Worm (Caenorhabditis elegans) whole organism, young adult: Measurements from ENCODE around the gene T09F5.1.

ENCODE experiments used
- B0261.1 ChIP-seq: sonication (generic microtip); optimal IDR thresholded peaks from 2 replicates; lab custom pipeline; 2016; ENCODE audit warnings: mild to moderate bottlenecking, missing genetic modification characterization, moderate library complexity, missing compliant biosample characterization
- F10E7.11 ChIP-seq: sonication (generic microtip); optimal IDR thresholded peaks from 2 replicates; lab custom pipeline; 2017; ENCODE audit warnings: mild to moderate bottlenecking, missing genetic modification characterization, moderate library complexity, missing compliant biosample characterization
- F39B2.1 ChIP-seq: fragments of 200-800 bp; sonication (Bioruptor generic); IDR thresholded peaks from 2 replicates; pipeline ENCODE4 v1.3.6; 2022; ENCODE audit warnings: missing genetic modification reagents, missing genetic modification characterization, missing compliant biosample characterization
- F52B5.7 ChIP-seq: sonication (generic microtip); optimal IDR thresholded peaks from 2 replicates; lab custom pipeline; 2016; ENCODE audit warnings: mild to moderate bottlenecking, missing genetic modification characterization, missing compliant biosample characterization
- F55B11.4 ChIP-seq: sonication (generic microtip); optimal IDR thresholded peaks from 2 replicates; lab custom pipeline; 2016; ENCODE audit warnings: missing compliant biosample characterization, missing genetic modification characterization, borderline replicate concordance; ENCODE audit not compliant: insufficient read depth
- T07F8.4 ChIP-seq: sonication (generic microtip); optimal IDR thresholded peaks from 2 replicates; lab custom pipeline; 2016; ENCODE audit warnings: mild to moderate bottlenecking, missing genetic modification characterization, moderate library complexity, missing compliant biosample characterization
- T26A5.8 ChIP-seq: sonication (generic microtip); optimal IDR thresholded peaks from 2 replicates; lab custom pipeline; 2016; ENCODE audit warnings: missing genetic modification characterization, missing compliant biosample characterization
- Y56A3A.18 ChIP-seq: fragments of 200-800 bp; sonication (Bioruptor generic); IDR thresholded peaks from 2 replicates; pipeline ENCODE4 v1.3.6; 2022; ENCODE audit warnings: missing genetic modification reagents, missing genetic modification characterization, missing compliant biosample characterization
- Y67H2A.10 ChIP-seq: fragments of 200-800 bp; sonication (Bioruptor generic); conservative IDR thresholded peaks from 2 replicates; pipeline ENCODE4 v1.3.6; 2022; ENCODE audit warnings: missing genetic modification reagents, missing genetic modification characterization, missing compliant biosample characterization
- Y95B8A.8 ChIP-seq: fragments of 200-800 bp; sonication (Bioruptor generic); IDR thresholded peaks from 2 replicates; pipeline ENCODE4 v1.3.6; 2022; ENCODE audit warnings: missing genetic modification reagents, missing genetic modification characterization, missing compliant biosample characterization
- akir-1 ChIP-seq: fragments of 200-800 bp; sonication (Bioruptor generic); optimal IDR thresholded peaks from 2 replicates; lab custom pipeline; 2018; ENCODE audit warnings: mild to moderate bottlenecking, missing genetic modification characterization, moderate library complexity, missing compliant biosample characterization
- ama-1 ChIP-seq, 3 experiments: fragments of 150-350 bp in 1 of 3; sonication (generic microtip) in 2 of 3; optimal IDR thresholded peaks; 2 replicates each; lab custom pipeline; 2014 to 2018; ENCODE audit warnings: missing biosample characterization in 2 of 3, missing genetic modification characterization in 2 of 3, missing genetic modification reagents in 2 of 3
- atf-7 ChIP-seq: sonication (generic microtip); optimal IDR thresholded peaks from 2 replicates; lab custom pipeline; 2017; ENCODE audit warnings: mild to moderate bottlenecking, missing genetic modification characterization, missing compliant biosample characterization
- attf-5 ChIP-seq: fragments of 200-800 bp; sonication (Bioruptor generic); optimal IDR thresholded peaks from 2 replicates; lab custom pipeline; 2018; ENCODE audit warnings: mild to moderate bottlenecking, missing genetic modification characterization, missing compliant biosample characterization
- bed-1 ChIP-seq: fragments of 200-800 bp; sonication (Bioruptor generic); IDR thresholded peaks from 2 replicates; pipeline ENCODE4 v1.3.6; 2022; ENCODE audit warnings: missing genetic modification reagents, missing genetic modification characterization, missing compliant biosample characterization
- ceh-40 ChIP-seq: fragments of 200-800 bp; sonication (Bioruptor generic); IDR thresholded peaks from 2 replicates; pipeline ENCODE4 v1.3.6; 2022; ENCODE audit warnings: missing genetic modification characterization, missing compliant biosample characterization
- ceh-58 ChIP-seq: fragments of 200-800 bp; sonication (Bioruptor generic); IDR thresholded peaks from 2 replicates; pipeline ENCODE4 v1.3.6; 2022; ENCODE audit warnings: missing genetic modification characterization, missing compliant biosample characterization
- ceh-91 ChIP-seq: fragments of 200-800 bp; sonication (Bioruptor generic); IDR thresholded peaks from 2 replicates; pipeline ENCODE4 v1.3.6; 2022; ENCODE audit warnings: missing genetic modification reagents, missing genetic modification characterization, missing compliant biosample characterization
- die-1 ChIP-seq: sonication (generic microtip); optimal IDR thresholded peaks from 2 replicates; lab custom pipeline; 2016; ENCODE audit warnings: missing genotype, mild to moderate bottlenecking, missing genetic modification characterization, missing compliant biosample characterization
- dpff-1 ChIP-seq: sonication (generic microtip); optimal IDR thresholded peaks from 2 replicates; lab custom pipeline; 2017; ENCODE audit warnings: mild to moderate bottlenecking, missing genetic modification characterization, missing compliant biosample characterization
- ets-4 ChIP-seq: fragments of 200-800 bp; sonication (Bioruptor generic); optimal IDR thresholded peaks from 2 replicates; lab custom pipeline; 2018; ENCODE audit warnings: mild to moderate bottlenecking, missing genetic modification characterization, missing compliant biosample characterization
- fkh-3 ChIP-seq: sonication (generic microtip); optimal IDR thresholded peaks from 2 replicates; lab custom pipeline; 2016; ENCODE audit warnings: mild to moderate bottlenecking, missing genetic modification characterization, missing compliant biosample characterization
- hmg-1.2 ChIP-seq: fragments of 200-800 bp; sonication (Bioruptor generic); IDR thresholded peaks from 2 replicates; pipeline ENCODE4 v1.3.6; 2022; ENCODE audit warnings: missing genetic modification reagents, missing genetic modification characterization, missing compliant biosample characterization
- hsf-1 ChIP-seq: fragments of 200-800 bp; sonication (Bioruptor generic); IDR thresholded peaks from 2 replicates; pipeline ENCODE4 v1.3.6; 2022; ENCODE audit warnings: missing genetic modification reagents, missing genetic modification characterization, missing compliant biosample characterization
- let-526 ChIP-seq: fragments of 200-800 bp; sonication (Bioruptor generic); IDR thresholded peaks from 2 replicates; pipeline ENCODE4 v1.3.6; 2022; ENCODE audit warnings: missing genetic modification reagents, missing genetic modification characterization, missing compliant biosample characterization
- lin-26 ChIP-seq: fragments of 200-800 bp; sonication (Bioruptor generic); IDR thresholded peaks from 2 replicates; pipeline ENCODE4 v1.3.6; 2022; ENCODE audit warnings: missing genetic modification reagents, missing genetic modification characterization, missing compliant biosample characterization
- lin-40 ChIP-seq: sonication (generic microtip); optimal IDR thresholded peaks from 2 replicates; lab custom pipeline; 2016; ENCODE audit warnings: missing genetic modification characterization, mild to moderate bottlenecking, missing compliant biosample characterization, missing genotype, missing genetic modification reagents
- lsl-1 ChIP-seq: fragments of 200-800 bp; sonication (Bioruptor generic); optimal IDR thresholded peaks from 2 replicates; lab custom pipeline; 2018; ENCODE audit warnings: mild to moderate bottlenecking, missing genetic modification characterization, moderate library complexity, missing compliant biosample characterization
- mcd-1 ChIP-seq: fragments of 200-800 bp; sonication (Bioruptor generic); IDR thresholded peaks from 2 replicates; pipeline ENCODE4 v1.3.6; 2022; ENCODE audit warnings: missing genetic modification reagents, missing genetic modification characterization, missing compliant biosample characterization
- nfya-1 ChIP-seq: sonication (generic microtip); optimal IDR thresholded peaks from 2 replicates; lab custom pipeline; 2017; ENCODE audit warnings: antibody characterized with exemption, missing compliant biosample characterization, missing genetic modification characterization, borderline replicate concordance; ENCODE audit not compliant: insufficient read depth
- nhr-27 ChIP-seq: fragments of 200-800 bp; sonication (Bioruptor generic); optimal IDR thresholded peaks from 2 replicates; lab custom pipeline; 2018; ENCODE audit warnings: mild to moderate bottlenecking, missing genetic modification characterization, moderate library complexity, missing compliant biosample characterization
- pbrm-1 ChIP-seq: fragments of 200-800 bp; sonication (Bioruptor generic); IDR thresholded peaks from 2 replicates; pipeline ENCODE4 v1.3.6; 2022; ENCODE audit warnings: missing genetic modification reagents, missing genetic modification characterization, missing compliant biosample characterization
- pha-4 ChIP-seq: fragments of 150-350 bp; sonication (generic microtip); optimal IDR thresholded peaks from 2 replicates; lab custom pipeline; 2014; ENCODE audit warnings: missing biosample characterization, missing genetic modification reagents, missing genetic modification characterization
- rec-8 ChIP-seq, 2 experiments: sonication (generic microtip); optimal IDR thresholded peaks; 2 replicates each; lab custom pipeline; 2016; ENCODE audit warnings: mild to moderate bottlenecking in 2 of 2, missing genetic modification characterization in 2 of 2, missing genetic modification reagents in 2 of 2, missing genotype in 2 of 2, missing biosample characterization in 1 of 2, missing compliant biosample characterization in 1 of 2, moderate library complexity in 1 of 2
- sdz-38 ChIP-seq: sonication (generic microtip); optimal IDR thresholded peaks from 2 replicates; lab custom pipeline; 2016; ENCODE audit warnings: missing genotype, missing genetic modification characterization, missing compliant biosample characterization
- snpc-1.1 ChIP-seq: sonication (generic microtip); optimal IDR thresholded peaks from 2 replicates; lab custom pipeline; 2017; ENCODE audit warnings: missing genetic modification characterization, mild to moderate bottlenecking, missing compliant biosample characterization, antibody characterized with exemption, moderate library complexity, missing genotype, missing genetic modification reagents; ENCODE audit not compliant: insufficient read depth
- snpc-1.3 ChIP-seq: sonication (generic microtip); optimal IDR thresholded peaks from 2 replicates; lab custom pipeline; 2017; ENCODE audit warnings: missing genetic modification characterization, mild to moderate bottlenecking, missing compliant biosample characterization, antibody characterized with exemption, moderate library complexity, missing genotype, missing genetic modification reagents; ENCODE audit not compliant: insufficient read depth
- snpc-3.4 ChIP-seq: sonication (generic microtip); optimal IDR thresholded peaks from 2 replicates; lab custom pipeline; 2017; ENCODE audit warnings: missing genetic modification characterization, mild to moderate bottlenecking, missing compliant biosample characterization, antibody characterized with exemption, moderate library complexity, missing genotype, missing genetic modification reagents
- somi-1 ChIP-seq: fragments of 200-800 bp; sonication (Bioruptor generic); optimal IDR thresholded peaks from 2 replicates; lab custom pipeline; 2018; ENCODE audit warnings: mild to moderate bottlenecking, missing genetic modification characterization, missing compliant biosample characterization
- sptf-2 ChIP-seq: fragments of 200-800 bp; sonication (Bioruptor generic); optimal IDR thresholded peaks from 2 replicates; lab custom pipeline; 2018; ENCODE audit warnings: mild to moderate bottlenecking, missing genetic modification characterization, missing compliant biosample characterization
- tlf-1 ChIP-seq: fragments of 200-800 bp; sonication (Bioruptor generic); optimal IDR thresholded peaks from 2 replicates; lab custom pipeline; 2018; ENCODE audit warnings: mild to moderate bottlenecking, missing genetic modification characterization, missing compliant biosample characterization
- xnd-1 ChIP-seq: sonication (generic microtip); optimal IDR thresholded peaks from 2 replicates; lab custom pipeline; 2016; ENCODE audit warnings: missing genotype, missing genetic modification reagents, missing genetic modification characterization, missing compliant biosample characterization
- zfh-2 ChIP-seq: fragments of 200-800 bp; sonication (Bioruptor generic); conservative IDR thresholded peaks from 2 replicates; pipeline ENCODE4 v1.3.6; 2022; ENCODE audit warnings: missing genetic modification reagents, missing genetic modification characterization, missing compliant biosample characterization
- zim-3 ChIP-seq: sonication (generic microtip); optimal IDR thresholded peaks from 2 replicates; lab custom pipeline; 2017; ENCODE audit warnings: mild to moderate bottlenecking, missing genetic modification characterization, moderate library complexity, missing compliant biosample characterization
- ztf-22 ChIP-seq: fragments of 200-800 bp; sonication (Bioruptor generic); optimal IDR thresholded peaks from 2 replicates; lab custom pipeline; 2018; ENCODE audit warnings: mild to moderate bottlenecking, missing genetic modification characterization, moderate library complexity, missing compliant biosample characterization
- ztf-25 ChIP-seq: fragments of 200-800 bp; sonication (Bioruptor generic); IDR thresholded peaks from 2 replicates; pipeline ENCODE4 v1.3.6; 2022; ENCODE audit warnings: missing genetic modification reagents, missing genetic modification characterization, missing compliant biosample characterization
- ztf-26 ChIP-seq: sonication (generic microtip); optimal IDR thresholded peaks from 2 replicates; lab custom pipeline; 2017; ENCODE audit warnings: missing genetic modification characterization, missing compliant biosample characterization
- ztf-28 ChIP-seq: fragments of 200-800 bp; sonication (Bioruptor generic); IDR thresholded peaks from 2 replicates; pipeline ENCODE4 v1.3.6; 2022; ENCODE audit warnings: missing genetic modification reagents, missing genetic modification characterization, missing compliant biosample characterization

Gene T09F5.1

DNA sequence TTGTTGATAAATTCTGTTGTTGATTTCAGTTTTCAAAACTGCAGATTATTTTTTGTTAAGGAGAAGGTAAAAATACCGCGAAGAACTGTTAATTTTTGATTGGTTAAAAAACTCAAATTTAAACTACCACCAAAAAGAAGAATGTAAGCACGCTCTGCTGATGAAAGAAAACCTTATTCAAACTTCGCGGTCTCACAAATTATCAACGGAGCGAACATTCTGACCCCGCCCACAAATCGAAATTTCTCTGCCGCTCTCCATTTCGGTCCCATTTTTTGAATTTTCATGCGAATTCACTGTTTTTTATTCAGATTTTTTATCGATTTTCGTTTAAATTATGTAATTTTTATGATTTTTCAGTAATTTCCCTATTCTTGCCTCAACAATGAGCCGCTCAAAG lies 40.7 kb downstream of the T09F5.1 start, which contains the start of gene cyn-3 (continued):
- TF ChIP-seq nfya-1 (tag; lab: Kevin White, UChicago) (no peak), Y56A3A.18 (GFP tag; lab: Robert Waterston, UW) (no peak), ztf-26 (tag; lab: Kevin White, UChicago) (peak; percentile 50), lin-40 (tag; lab: Kevin White, UChicago) (peak; percentile 76), mcd-1 (GFP tag; lab: Robert Waterston, UW) (peak; percentile 98), let-526 (GFP tag; lab: Robert Waterston, UW) (no peak), snpc-1.3 (tag; lab: Kevin White, UChicago) (peak; percentile 72), ztf-22 (GFP tag; lab: Kevin White, UChicago) (no peak), snpc-3.4 (tag; lab: Kevin White, UChicago) (peak; percentile 69), Y95B8A.8 (GFP tag; lab: Robert Waterston, UW) (no peak), atf-7 (tag; lab: Kevin White, UChicago) (no peak), ceh-40 (GFP tag; lab: Robert Waterston, UW) (no peak), fkh-3 (tag; lab: Kevin White, UChicago) (no peak), pbrm-1 (GFP tag; lab: Robert Waterston, UW) (peak; percentile 41; the same call in 1 of the 2 replicates), ztf-25 (GFP tag; lab: Robert Waterston, UW) (no peak), dpff-1 (tag; lab: Kevin White, UChicago) (no peak), tlf-1 (GFP tag; lab: Kevin White, UChicago) (peak; percentile 46), attf-5 (peak; percentile 83), T26A5.8 (tag; lab: Kevin White, UChicago) (no peak), rec-8 (tag; optimal IDR thresholded peaks at IDR 0.05; lab: Kevin White, UChicago) (no peak), bed-1 (GFP tag; lab: Robert Waterston, UW) (no peak), Y67H2A.10 (GFP tag; lab: Robert Waterston, UW) (no peak), ztf-28 (GFP tag; lab: Robert Waterston, UW) (no peak), nhr-27 (tag; lab: Kevin White, UChicago) (no peak), F10E7.11 (tag; lab: Kevin White, UChicago) (no peak), T07F8.4 (tag; lab: Kevin White, UChicago) (no peak), snpc-1.1 (peak; percentile 46), somi-1 (GFP tag; lab: Kevin White, UChicago) (no peak), lsl-1 (peak; percentile 44), F39B2.1 (no peak), die-1 (tag; lab: Kevin White, UChicago) (no peak), hsf-1 (GFP tag; lab: Robert Waterston, UW) (peak; percentile 88), hmg-1.2 (GFP tag; lab: Robert Waterston, UW) (peak; percentile 54), lin-26 (no peak), ama-1 (optimal IDR thresholded peaks at IDR 0.05; lab: Kevin White, UChicago) (no peak), ama-1 (GFP tag; optimal IDR thresholded peaks at IDR 0.05; lab: Kevin White, UChicago) (no peak), ceh-58 (GFP tag; lab: Robert Waterston, UW) (no peak), zim-3 (tag; lab: Kevin White, UChicago) (no peak), sptf-2 (no peak), ets-4 (no peak), F55B11.4 (tag; lab: Kevin White, UChicago) (no peak), zfh-2 (GFP tag; lab: Robert Waterston, UW) (no peak), F52B5.7 (tag; lab: Kevin White, UChicago) (no peak), ceh-91 (GFP tag; lab: Robert Waterston, UW) (peak; percentile 67), xnd-1 (tag; lab: Kevin White, UChicago) (peak; percentile 30), B0261.1 (tag; lab: Kevin White, UChicago) (peak; percentile 13), sdz-38 (tag; lab: Kevin White, UChicago) (no peak), pha-4 (tag; lab: Kevin White, UChicago) (peak; percentile 44), akir-1 (no peak)
